Worm (Caenorhabditis elegans): ENCODE measurements around the gene trx-5.

trx-5 gene

ce11 chrV:1527985-1528384 is 6.2 kb downstream of the trx-5 start, which contains the start of gene str-236:
Gene str-236 (minus strand): TSS chrV:1528085.
- no peak for TF ChIP-seq C16A3.4 (tag; optimal IDR thresholded peaks at IDR 0.05)
- TF ChIP-seq tbx-2 (tag; optimal IDR thresholded peaks at IDR 0.05), result no peak
- TF ChIP-seq sptf-1 (tag; optimal IDR thresholded peaks at IDR 0.05), result no peak
- TF ChIP-seq alr-1 (tag; optimal IDR thresholded peaks at IDR 0.05; ENCODE audit: borderline replicate concordance), result no peak
- no peak for TF ChIP-seq sox-4 (tag; optimal IDR thresholded peaks at IDR 0.05)
- TF ChIP-seq C04F5.9 (tag; optimal IDR thresholded peaks at IDR 0.05), result no peak
- TF ChIP-seq ceh-8 (GFP tag; optimal IDR thresholded peaks at IDR 0.05), result no peak
- TF ChIP-seq efl-1 (optimal IDR thresholded peaks at IDR 0.05), result no peak
- TF ChIP-seq efl-1 (GFP tag; optimal IDR thresholded peaks at IDR 0.05 in 1 of 2), result no peak
- TF ChIP-seq sup-37 (GFP tag; optimal IDR thresholded peaks at IDR 0.05), result no peak
- TF ChIP-seq fkh-10 (GFP tag; optimal IDR thresholded peaks at IDR 0.05), result no peak
- TF ChIP-seq ztf-11 (tag; optimal IDR thresholded peaks at IDR 0.05), result no peak

ce11 chrV:1522485-1522884 is 11.7 kb downstream of the trx-5 start, which contains the start of gene str-243:
Gene str-243 (plus strand): TSS chrV:1522785.
- TF ChIP-seq irx-1 (tag; optimal IDR thresholded peaks at IDR 0.05) (no peak), efl-1 (optimal IDR thresholded peaks at IDR 0.05) (no peak), efl-1 (GFP tag; optimal IDR thresholded peaks at IDR 0.05 in 1 of 2) (peak in 1 of 2 experiments; percentile 9)

- TF ChIP-seq ets-5 (GFP tag; IDR thresholded peaks at IDR 0.05) (no peak), lin-35 (GFP tag; optimal IDR thresholded peaks at IDR 0.05) (no peak), fos-1 (tag; optimal IDR thresholded peaks at IDR 0.05) (no peak), elt-2 (tag; optimal IDR thresholded peaks at IDR 0.05) (no peak), mdl-1 (tag; optimal IDR thresholded peaks at IDR 0.05) (no peak), ztf-4 (tag; optimal IDR thresholded peaks at IDR 0.05) (no peak), ces-1 (GFP tag; optimal IDR thresholded peaks at IDR 0.05) (no peak), nhr-85 (tag) (no peak), nhr-84 (tag; optimal IDR thresholded peaks at IDR 0.05) (no peak), ama-1 (optimal IDR thresholded peaks at IDR 0.05) (no peak), unc-62 (GFP tag; optimal IDR thresholded peaks at IDR 0.05) (no peak), blmp-1 (tag; optimal IDR thresholded peaks at IDR 0.05) (no peak), ceh-90 (tag; optimal IDR thresholded peaks at IDR 0.05) (no peak), lin-14 (GFP tag; optimal IDR thresholded peaks at IDR 0.05) (no peak)
These were observed 12.4 kb downstream of the trx-5 start, which contains the start of gene str-240 for ce11 chrV:1521845-1522244. Gene str-240 (minus strand): TSS chrV:1521945.

- no peak for TF ChIP-seq efl-1 (optimal IDR thresholded peaks at IDR 0.05)
- TF ChIP-seq efl-1 (GFP tag; optimal IDR thresholded peaks at IDR 0.05 in 1 of 2), result peak in 1 of 2 experiments; percentile 78
- TF ChIP-seq mab-9 (GFP tag; IDR thresholded peaks at IDR 0.05), result no peak
These were observed 22.7 kb downstream of the trx-5 start, which contains the start of gene nhr-260 for ce11 chrV:1511537-1511936. Gene nhr-260 (minus strand): TSS chrV:1511637.

ce11 chrV:1505995-1506394 is 28.2 kb downstream of the trx-5 start, which contains the start of gene sru-28:
Gene sru-28 (plus strand): TSS chrV:1506295.
- TF ChIP-seq ceh-63 (GFP tag; optimal IDR thresholded peaks at IDR 0.05), result no peak

- no peak for TF ChIP-seq unc-30 (tag; optimal IDR thresholded peaks at IDR 0.05)
- TF ChIP-seq lin-35 (GFP tag; optimal IDR thresholded peaks at IDR 0.05), result no peak
- no peak for TF ChIP-seq ztf-4 (tag; optimal IDR thresholded peaks at IDR 0.05)
- no peak for TF ChIP-seq elt-2 (tag; optimal IDR thresholded peaks at IDR 0.05)
- TF ChIP-seq F16B12.6 (tag; optimal IDR thresholded peaks at IDR 0.05), result no peak
- no peak for TF ChIP-seq nhr-28 (tag; optimal IDR thresholded peaks at IDR 0.05)
- TF ChIP-seq nhr-71 (tag; optimal IDR thresholded peaks at IDR 0.05), result no peak
- TF ChIP-seq lir-3 (tag; optimal IDR thresholded peaks at IDR 0.05; ENCODE audit: poor library complexity), result no peak
- no peak for TF ChIP-seq mef-2 (tag; optimal IDR thresholded peaks at IDR 0.05)
- TF ChIP-seq tlp-1 (tag; optimal IDR thresholded peaks at IDR 0.05), result no peak
- TF ChIP-seq mdl-1 (tag; optimal IDR thresholded peaks at IDR 0.05), result no peak
- TF ChIP-seq swsn-7 (tag; optimal IDR thresholded peaks at IDR 0.05), result no peak
These were observed 35.1 kb downstream of the trx-5 start, which contains the start of gene sru-27 for ce11 chrV:1499140-1499539. Gene sru-27 (plus strand): TSS chrV:1499440.
